Fruit fly (Drosophila melanogaster) whole organism, embryonic: ENCODE results near the gene Wdr62.

Experiments used
- CG12155 ChIP-seq: fragments of 200-800 bp; sonication (Bioruptor generic); optimal IDR thresholded peaks from 3 replicates; lab custom pipeline; 2016; ENCODE audit warnings: missing biosample characterization, missing genetic modification characterization
- CG2116 ChIP-seq: fragments of 200-800 bp; sonication (Bioruptor generic); optimal IDR thresholded peaks from 3 replicates; lab custom pipeline; 2018; ENCODE audit warnings: missing biosample characterization, mild to moderate bottlenecking, missing genetic modification characterization
- CG2712 ChIP-seq: fragments of 200-800 bp; optimal IDR thresholded peaks from 3 replicates; lab custom pipeline; 2019; ENCODE audit warnings: missing biosample characterization, mild to moderate bottlenecking, missing genetic modification characterization, moderate library complexity
- CG2889 ChIP-seq: fragments of 200-800 bp; sonication (Bioruptor generic); IDR thresholded peaks from 3 replicates; pipeline ENCODE4 v1.3.6; 2022; ENCODE audit warnings: missing biosample characterization, missing genetic modification characterization
- CG6254 ChIP-seq: fragments of 200-800 bp; sonication (Bioruptor generic); optimal IDR thresholded peaks from 3 replicates; lab custom pipeline; 2017; ENCODE audit warnings: mild to moderate bottlenecking, missing biosample characterization, missing genetic modification reagents, missing genetic modification characterization
- Kr ChIP-seq: fragments of 200-800 bp; sonication (Bioruptor generic); optimal IDR thresholded peaks from 2 replicates; lab custom pipeline; 2017; ENCODE audit warnings: missing biosample characterization, mild to moderate bottlenecking, missing genetic modification characterization
- gro ChIP-seq: fragments of 200-800 bp; sonication (Bioruptor generic); optimal IDR thresholded peaks from 2 replicates; lab custom pipeline; 2016; ENCODE audit warnings: missing biosample characterization, missing genetic modification characterization
- mirr ChIP-seq: fragments of 200-800 bp; sonication (Bioruptor generic); optimal IDR thresholded peaks from 3 replicates; lab custom pipeline; 2018; ENCODE audit warnings: missing biosample characterization, mild to moderate bottlenecking, missing genetic modification characterization

DNA sequence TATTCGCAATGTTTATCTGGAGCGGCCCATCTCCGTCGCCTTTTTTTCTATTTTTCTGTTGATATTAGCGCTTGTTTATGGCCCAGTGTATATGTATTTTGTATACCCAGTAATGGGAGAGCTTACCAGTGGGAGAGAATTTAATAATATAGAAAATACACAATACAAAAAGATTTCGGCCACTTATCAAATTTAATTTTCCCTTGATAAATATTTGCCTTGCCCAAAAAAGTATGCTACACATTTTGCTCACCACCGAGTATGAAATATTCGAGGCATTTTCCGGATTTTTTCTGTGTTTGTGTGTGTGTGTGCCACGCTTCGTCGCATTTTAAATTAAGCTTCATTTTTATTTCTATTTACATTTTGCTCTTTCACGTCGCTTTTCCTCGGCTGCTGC is 45.4 kb upstream of the Wdr62 start:
- TF ChIP-seq mirr (GFP tag; lab: Kevin White, UChicago) (no peak), Kr (GFP tag; lab: Kevin White, UChicago) (no peak), gro (no peak), CG2889 (no peak), CG6254 (GFP tag; lab: Kevin White, UChicago) (no peak), CG2116 (no peak), CG12155 (GFP tag; lab: Kevin White, UChicago) (no peak), CG2712 (tag; lab: Kevin White, UChicago) (no peak)
